Fruit fly (Drosophila melanogaster) whole organism, embryonic: ENCODE results near the gene CG31798.

Experiments used
- Aef1 ChIP-seq: fragments of 200-800 bp; sonication (Bioruptor generic); IDR thresholded peaks from 3 replicates; pipeline ENCODE4 v1.3.6; 2022; ENCODE audit warnings: missing biosample characterization, missing genetic modification characterization
- BEAF-32 ChIP-seq: fragments of 200-800 bp; sonication (Bioruptor generic); optimal IDR thresholded peaks from 3 replicates; lab custom pipeline; 2017; ENCODE audit warnings: missing biosample characterization, missing genetic modification characterization, mild to moderate bottlenecking, moderate library complexity, missing genetic modification reagents
- CG10543 ChIP-seq: fragments of 200-800 bp; sonication (Bioruptor generic); optimal IDR thresholded peaks from 3 replicates; lab custom pipeline; 2017; ENCODE audit warnings: missing biosample characterization, mild to moderate bottlenecking, missing genetic modification characterization, moderate library complexity
- CG11504 ChIP-seq: fragments of 200-800 bp; sonication (Bioruptor generic); optimal IDR thresholded peaks from 3 replicates; lab custom pipeline; 2019; ENCODE audit warnings: missing biosample characterization, mild to moderate bottlenecking, missing genetic modification characterization, moderate library complexity
- CG12236 ChIP-seq: fragments of 200-800 bp; sonication (Bioruptor generic); optimal IDR thresholded peaks from 2 replicates; lab custom pipeline; 2016; ENCODE audit warnings: missing biosample characterization, missing genetic modification characterization
- CG12942 ChIP-seq: fragments of 200-800 bp; sonication (Bioruptor generic); optimal IDR thresholded peaks from 3 replicates; lab custom pipeline; 2016; ENCODE audit warnings: missing biosample characterization, missing genetic modification characterization
- CG14965 ChIP-seq: fragments of 200-800 bp; sonication (Bioruptor generic); optimal IDR thresholded peaks from 2 replicates; lab custom pipeline; 2016; ENCODE audit warnings: missing biosample characterization, missing genetic modification characterization, borderline replicate concordance
- CG15011 ChIP-seq: fragments of 200-800 bp; sonication (Bioruptor generic); optimal IDR thresholded peaks from 3 replicates; lab custom pipeline; 2018; ENCODE audit warnings: missing biosample characterization, mild to moderate bottlenecking, missing genetic modification characterization
- CG17568 ChIP-seq: fragments of 200-800 bp; sonication (Bioruptor generic); optimal IDR thresholded peaks from 2 replicates; lab custom pipeline; 2018; ENCODE audit warnings: missing biosample characterization, mild to moderate bottlenecking, missing genetic modification characterization, moderate library complexity
- CG2120 ChIP-seq: fragments of 200-800 bp; sonication (Bioruptor generic); optimal IDR thresholded peaks from 3 replicates; lab custom pipeline; 2016; ENCODE audit warnings: missing biosample characterization, missing genetic modification characterization
- CG2875 ChIP-seq: fragments of 200-800 bp; sonication (Bioruptor generic); optimal IDR thresholded peaks from 2 replicates; lab custom pipeline; 2017; ENCODE audit warnings: missing biosample characterization, mild to moderate bottlenecking, missing genetic modification characterization, missing genetic modification reagents
- CG30431 ChIP-seq: fragments of 200-800 bp; sonication (Bioruptor generic); optimal IDR thresholded peaks from 2 replicates; lab custom pipeline; 2017; ENCODE audit warnings: missing biosample characterization, missing genetic modification characterization
- CG42726 ChIP-seq: fragments of 200-800 bp; sonication (Bioruptor generic); IDR thresholded peaks from 2 replicates; pipeline ENCODE4 v1.3.6; 2022; ENCODE audit warnings: missing biosample characterization, missing genetic modification characterization; ENCODE audit not compliant: partially characterized antibody
- CG4617 ChIP-seq: fragments of 200-800 bp; sonication (Bioruptor generic); optimal IDR thresholded peaks from 3 replicates; lab custom pipeline; 2016; ENCODE audit warnings: missing biosample characterization, missing genetic modification characterization, borderline replicate concordance
- CG4707 ChIP-seq: fragments of 200-800 bp; sonication (Bioruptor generic); optimal IDR thresholded peaks from 2 replicates; lab custom pipeline; 2018; ENCODE audit warnings: missing biosample characterization, mild to moderate bottlenecking, missing genetic modification characterization, moderate library complexity
- CG6175 ChIP-seq: fragments of 200-800 bp; sonication (Bioruptor generic); IDR thresholded peaks from 3 replicates; pipeline ENCODE4 v1.3.6; 2022; ENCODE audit warnings: missing biosample characterization, missing genetic modification characterization
- CG7786 ChIP-seq: fragments of 200-800 bp; sonication (Bioruptor generic); optimal IDR thresholded peaks from 2 replicates; lab custom pipeline; 2016; ENCODE audit warnings: missing biosample characterization, missing genetic modification characterization
- CrebB ChIP-seq: fragments of 200-800 bp; sonication (Bioruptor generic); optimal IDR thresholded peaks from 3 replicates; lab custom pipeline; 2018; ENCODE audit warnings: missing biosample characterization, mild to moderate bottlenecking, missing genetic modification characterization
- Dll ChIP-seq: fragments of 200-800 bp; sonication (Bioruptor generic); IDR thresholded peaks from 4 replicates; pipeline ENCODE4 v1.3.6; 2022; ENCODE audit warnings: missing biosample characterization, missing genetic modification characterization; ENCODE audit not compliant: partially characterized antibody
- Doc2 ChIP-seq: fragments of 200-800 bp; sonication (Bioruptor generic); IDR thresholded peaks from 2 replicates; pipeline ENCODE4 v1.3.6; 2022; ENCODE audit warnings: missing biosample characterization, missing genetic modification characterization
- Ets97D ChIP-seq: fragments of 200-800 bp; sonication (Bioruptor generic); optimal IDR thresholded peaks from 3 replicates; lab custom pipeline; 2016; ENCODE audit warnings: missing biosample characterization, missing genetic modification characterization
- HLH54F ChIP-seq: fragments of 200-800 bp; sonication (Bioruptor generic); optimal IDR thresholded peaks from 3 replicates; lab custom pipeline; 2016; ENCODE audit warnings: missing biosample characterization, missing genetic modification characterization
- Hmr ChIP-seq: fragments of 200-800 bp; sonication (Bioruptor generic); optimal IDR thresholded peaks from 3 replicates; lab custom pipeline; 2017; ENCODE audit warnings: mild to moderate bottlenecking, missing biosample characterization, missing genetic modification reagents, missing genetic modification characterization
- Lhr ChIP-seq: fragments of 200-800 bp; sonication (Bioruptor generic); optimal IDR thresholded peaks from 3 replicates; lab custom pipeline; 2017; ENCODE audit warnings: mild to moderate bottlenecking, missing biosample characterization, missing genetic modification reagents, missing genetic modification characterization
- Mad ChIP-seq: fragments of 200-800 bp; sonication (Bioruptor generic); optimal IDR thresholded peaks from 2 replicates; lab custom pipeline; 2016; ENCODE audit warnings: missing biosample characterization, missing genetic modification characterization
- Mrtf ChIP-seq: fragments of 200-800 bp; sonication (Bioruptor generic); IDR thresholded peaks from 3 replicates; pipeline ENCODE4 v1.3.6; 2022; ENCODE audit warnings: missing biosample characterization, missing genetic modification characterization
- NC2α ChIP-seq: fragments of 200-800 bp; sonication (Bioruptor generic); optimal IDR thresholded peaks from 2 replicates; lab custom pipeline; 2016; ENCODE audit warnings: missing biosample characterization, missing genetic modification characterization
- NK7.1 ChIP-seq: fragments of 200-800 bp; sonication (Bioruptor generic); optimal IDR thresholded peaks from 3 replicates; lab custom pipeline; 2016; ENCODE audit warnings: missing biosample characterization, missing genetic modification characterization
- Neu2 ChIP-seq: fragments of 200-800 bp; sonication (Bioruptor generic); optimal IDR thresholded peaks from 3 replicates; lab custom pipeline; 2016; ENCODE audit warnings: missing biosample characterization, missing genetic modification characterization, borderline replicate concordance
- amos ChIP-seq: fragments of 200-800 bp; sonication (Bioruptor generic); IDR thresholded peaks from 2 replicates; pipeline ENCODE4 v1.3.6; 2022; ENCODE audit warnings: missing biosample characterization, missing genetic modification characterization; ENCODE audit not compliant: partially characterized antibody
- az2 ChIP-seq: fragments of 200-800 bp; sonication (Bioruptor generic); optimal IDR thresholded peaks from 3 replicates; lab custom pipeline; 2016; ENCODE audit warnings: missing biosample characterization, missing genetic modification characterization
- bigmax ChIP-seq: fragments of 200-800 bp; sonication (Bioruptor generic); optimal IDR thresholded peaks from 2 replicates; lab custom pipeline; 2018; ENCODE audit warnings: missing biosample characterization, mild to moderate bottlenecking, missing genetic modification characterization
- chif ChIP-seq, 2 experiments: fragments of 200-800 bp; sonication (Bioruptor generic); optimal IDR thresholded peaks; 3 replicates each; lab custom pipeline; 2016; ENCODE audit warnings: missing biosample characterization in 2 of 2, missing genetic modification characterization in 2 of 2
- crc ChIP-seq: fragments of 200-800 bp; sonication (Bioruptor generic); optimal IDR thresholded peaks from 2 replicates; lab custom pipeline; 2016; ENCODE audit warnings: missing biosample characterization, missing genetic modification characterization
- crp ChIP-seq, 2 experiments: fragments of 200-800 bp; sonication (Bioruptor generic); optimal IDR thresholded peaks; 2 replicates in 1 of 2; 3 replicates in 1 of 2; lab custom pipeline; 2017; ENCODE audit warnings: missing biosample characterization in 2 of 2, missing genetic modification characterization in 2 of 2, mild to moderate bottlenecking in 1 of 2, moderate library complexity in 1 of 2
- dan ChIP-seq: fragments of 200-800 bp; sonication (Bioruptor generic); IDR thresholded peaks from 2 replicates; pipeline ENCODE4 v1.3.6; 2022; ENCODE audit warnings: missing biosample characterization, missing genetic modification characterization
- ewg ChIP-seq: fragments of 200-800 bp; sonication (Bioruptor generic); optimal IDR thresholded peaks from 3 replicates; lab custom pipeline; 2017; ENCODE audit warnings: mild to moderate bottlenecking, missing biosample characterization, missing genetic modification reagents, missing genetic modification characterization
- eyg ChIP-seq: fragments of 200-800 bp; sonication (Bioruptor generic); optimal IDR thresholded peaks from 3 replicates; lab custom pipeline; 2016; ENCODE audit warnings: missing biosample characterization, missing genetic modification characterization
- ftz-f1 ChIP-seq: fragments of 200-800 bp; sonication (Bioruptor generic); optimal IDR thresholded peaks from 2 replicates; lab custom pipeline; 2016; ENCODE audit warnings: missing biosample characterization, missing genetic modification characterization
- knrl ChIP-seq: fragments of 200-800 bp; sonication (Bioruptor generic); IDR thresholded peaks from 3 replicates; pipeline ENCODE4 v1.3.6; 2022; ENCODE audit warnings: missing biosample characterization, missing genetic modification characterization; ENCODE audit not compliant: partially characterized antibody
- nerfin-2 ChIP-seq: fragments of 200-800 bp; sonication (Bioruptor generic); IDR thresholded peaks from 2 replicates; pipeline ENCODE4 v1.3.6; 2022; ENCODE audit warnings: missing biosample characterization, missing genetic modification characterization; ENCODE audit not compliant: partially characterized antibody
- onecut ChIP-seq: fragments of 200-800 bp; sonication (Bioruptor generic); IDR thresholded peaks from 2 replicates; pipeline ENCODE4 v1.3.6; 2022; ENCODE audit warnings: missing biosample characterization, missing genetic modification characterization
- pros ChIP-seq: fragments of 200-800 bp; sonication (Bioruptor generic); optimal IDR thresholded peaks from 3 replicates; lab custom pipeline; 2019; ENCODE audit warnings: missing biosample characterization, mild to moderate bottlenecking, missing genetic modification characterization, moderate library complexity
- pum ChIP-seq: fragments of 200-800 bp; sonication (Bioruptor generic); optimal IDR thresholded peaks from 2 replicates; lab custom pipeline; 2016; ENCODE audit warnings: missing biosample characterization, missing genetic modification characterization
- pzg ChIP-seq: fragments of 200-800 bp; sonication (Bioruptor generic); optimal IDR thresholded peaks from 3 replicates; lab custom pipeline; 2018; ENCODE audit warnings: missing biosample characterization, mild to moderate bottlenecking, missing genetic modification characterization, moderate library complexity
- row ChIP-seq: fragments of 200-800 bp; sonication (Bioruptor generic); IDR thresholded peaks from 3 replicates; pipeline ENCODE4 v1.3.6; 2022; ENCODE audit warnings: missing biosample characterization, missing genetic modification characterization
- tna ChIP-seq: fragments of 200-800 bp; sonication (Bioruptor generic); IDR thresholded peaks from 2 replicates; pipeline ENCODE4 v1.3.6; 2022; ENCODE audit warnings: missing biosample characterization, missing genetic modification characterization; ENCODE audit not compliant: partially characterized antibody
- trh ChIP-seq: fragments of 200-800 bp; sonication (Bioruptor generic); optimal IDR thresholded peaks from 2 replicates; lab custom pipeline; 2016; ENCODE audit warnings: missing biosample characterization, missing genetic modification characterization
- wdn ChIP-seq: fragments of 200-800 bp; sonication (Bioruptor generic); IDR thresholded peaks from 2 replicates; pipeline ENCODE4 v1.3.6; 2022; ENCODE audit warnings: missing biosample characterization, missing genetic modification characterization
- z ChIP-seq: fragments of 200-800 bp; sonication (Bioruptor generic); IDR thresholded peaks from 3 replicates; pipeline ENCODE4 v1.3.6; 2022; ENCODE audit warnings: missing biosample characterization, missing genetic modification characterization

The CG31798 gene

dm6 chr2L:19430343-19430742 lies 36.4 kb downstream of the CG31798 start, which contains the start of gene RtcB (continued):
- TF ChIP-seq ewg (GFP tag; lab: Kevin White, UChicago) (peak; percentile 23), crc (GFP tag; lab: Kevin White, UChicago) (no peak), HLH54F (GFP tag; lab: Kevin White, UChicago) (no peak), CG42726 (GFP tag; lab: Robert Waterston, UW) (peak; percentile 97), onecut (GFP tag; lab: Robert Waterston, UW) (no peak), wdn (GFP tag; lab: Robert Waterston, UW) (no peak), Aef1 (GFP tag; lab: Robert Waterston, UW) (no peak), row (peak; percentile 62), chif (GFP tag; optimal IDR thresholded peaks at IDR 0.05; lab: Kevin White, UChicago) (no peak), CG4707 (GFP tag; lab: Kevin White, UChicago) (no peak), CG10543 (GFP tag; lab: Kevin White, UChicago) (no peak), CG12236 (GFP tag; lab: Kevin White, UChicago) (no peak), dan (GFP tag; lab: Robert Waterston, UW) (no peak), CG17568 (GFP tag; lab: Kevin White, UChicago) (no peak), CG14965 (no peak), CG2875 (GFP tag; lab: Kevin White, UChicago) (no peak), Dll (GFP tag; lab: Robert Waterston, UW) (peak; percentile 98), pros (GFP tag; lab: Kevin White, UChicago) (no peak), CG30431 (GFP tag; lab: Kevin White, UChicago) (no peak), az2 (GFP tag; lab: Kevin White, UChicago) (no peak), pum (GFP tag; lab: Kevin White, UChicago) (no peak), Mad (GFP tag; lab: Kevin White, UChicago) (no peak), Mrtf (GFP tag; lab: Robert Waterston, UW) (no peak), NC2α (GFP tag; lab: Kevin White, UChicago) (no peak), NK7.1 (GFP tag; lab: Kevin White, UChicago) (no peak), CG4617 (GFP tag; lab: Kevin White, UChicago) (peak; percentile 40), BEAF-32 (GFP tag; lab: Kevin White, UChicago) (peak; percentile 97), knrl (GFP tag; lab: Robert Waterston, UW) (peak; percentile 98), nerfin-2 (GFP tag; lab: Robert Waterston, UW) (peak; percentile 86), ftz-f1 (GFP tag; lab: Kevin White, UChicago) (no peak), eyg (GFP tag; lab: Kevin White, UChicago) (no peak), CG6175 (GFP tag; lab: Robert Waterston, UW) (no peak), CG11504 (peak; percentile 33), pzg (peak; percentile 68), CG7786 (GFP tag; lab: Kevin White, UChicago) (no peak), tna (peak; percentile 91), CG12942 (no peak), amos (GFP tag; lab: Robert Waterston, UW) (peak; percentile 95), CG15011 (GFP tag; lab: Kevin White, UChicago) (no peak), Lhr (GFP tag; lab: Kevin White, UChicago) (peak; percentile 69), crp (GFP tag; optimal IDR thresholded peaks at IDR 0.05; lab: Kevin White, UChicago) (peak in 1 of 2 experiments; percentile 66), Doc2 (GFP tag; lab: Robert Waterston, UW) (no peak), Neu2 (GFP tag; lab: Kevin White, UChicago) (no peak), Hmr (GFP tag; lab: Kevin White, UChicago) (peak; percentile 11), trh (GFP tag; lab: Kevin White, UChicago) (no peak), CG2120 (GFP tag; lab: Kevin White, UChicago) (peak; percentile 30), CrebB (tag; lab: Kevin White, UChicago) (no peak), Ets97D (GFP tag; lab: Kevin White, UChicago) (peak; percentile 42), bigmax (GFP tag; lab: Kevin White, UChicago) (no peak), z (no peak)
